Worm (Caenorhabditis elegans): ENCODE results near the gene F58A6.9.

The F58A6.9 gene

DNA sequence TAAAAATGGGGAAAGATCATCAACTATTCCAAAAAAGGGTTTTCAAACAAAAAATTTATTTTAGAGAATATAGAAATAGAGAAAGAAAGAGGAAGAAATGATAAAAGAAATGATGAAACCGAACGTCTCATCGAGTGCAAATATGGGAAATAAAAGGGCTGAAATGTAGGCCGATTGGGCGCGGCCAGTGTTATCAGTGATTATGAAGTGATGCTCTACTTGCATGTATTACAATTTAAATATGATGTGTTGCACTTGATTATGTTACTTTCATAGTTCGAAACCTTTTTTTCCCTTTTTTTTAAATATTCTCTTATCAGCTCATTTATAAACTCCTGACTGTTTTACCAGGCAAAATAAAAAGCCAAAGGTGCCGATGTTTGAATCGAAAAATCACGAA lies 33.1 kb upstream of the F58A6.9 start:
- peak; percentile 85 for TF ChIP-seq nhr-80 (tag; optimal IDR thresholded peaks at IDR 0.05)
- no peak for TF ChIP-seq ZK185.1 (tag; optimal IDR thresholded peaks at IDR 0.05; ENCODE audit: poor library complexity, severe bottlenecking)
- no peak for TF ChIP-seq rpc-1 (optimal IDR thresholded peaks at IDR 0.05)
- TF ChIP-seq rpc-1 (tag; optimal IDR thresholded peaks at IDR 0.05) = no peak
- no peak for TF ChIP-seq ztf-28 (GFP tag; IDR thresholded peaks at IDR 0.05)
- TF ChIP-seq ztf-22 (GFP tag; optimal IDR thresholded peaks at IDR 0.05) = no peak
- TF ChIP-seq lsy-27 (tag; optimal IDR thresholded peaks at IDR 0.05; ENCODE audit: borderline replicate concordance, insufficient read depth) = no peak
- TF ChIP-seq snpc-1.1 (tag; optimal IDR thresholded peaks at IDR 0.05; ENCODE audit: insufficient read depth) = no peak

DNA sequence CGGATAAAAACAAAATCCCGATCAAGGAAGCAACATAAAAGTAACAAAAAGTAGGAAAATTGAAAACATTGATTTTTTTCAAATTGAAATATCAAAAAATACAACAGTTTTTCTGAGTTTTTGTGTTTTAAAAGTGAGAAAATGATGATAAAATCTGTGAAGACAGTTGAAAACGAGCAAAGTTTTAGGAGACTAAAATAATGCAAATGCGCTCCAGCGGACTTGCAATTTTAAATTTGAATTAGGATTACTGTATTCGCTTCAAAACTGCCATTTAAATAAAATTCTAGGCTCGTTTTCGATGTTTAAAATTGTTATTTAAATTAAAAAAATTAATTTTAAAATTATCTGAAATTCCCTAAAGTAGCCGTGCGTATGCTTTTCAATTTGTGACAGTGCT lies 29.3 kb upstream of the F58A6.9 start:
- no peak for TF ChIP-seq nhr-90 (tag; optimal IDR thresholded peaks at IDR 0.05)
- TF ChIP-seq madf-8 (GFP tag; conservative IDR thresholded peaks at IDR 0.05) = no peak
- TF ChIP-seq F33H1.4 (GFP tag; IDR thresholded peaks at IDR 0.05) = no peak
- peak; percentile 57; the same call in 1 of the 2 replicates for TF ChIP-seq mcd-1 (GFP tag; IDR thresholded peaks at IDR 0.05)
- no peak for TF ChIP-seq attf-6 (GFP tag; IDR thresholded peaks at IDR 0.05)
- no peak for TF ChIP-seq F55B11.4 (tag; optimal IDR thresholded peaks at IDR 0.05; ENCODE audit: borderline replicate concordance, insufficient read depth)
- TF ChIP-seq egl-18 (GFP tag; IDR thresholded peaks at IDR 0.05) = no peak
- TF ChIP-seq hmg-20 (GFP tag; IDR thresholded peaks at IDR 0.05) = no peak
- no peak for TF ChIP-seq F57A8.1 (GFP tag; optimal IDR thresholded peaks at IDR 0.05)
- TF ChIP-seq bed-2 (GFP tag; IDR thresholded peaks at IDR 0.05) = no peak
- peak; percentile 80 for TF ChIP-seq lsl-1 (GFP tag; optimal IDR thresholded peaks at IDR 0.05)
- TF ChIP-seq athp-1 (tag; optimal IDR thresholded peaks at IDR 0.05) = no peak
- TF ChIP-seq mxl-1 (tag; optimal IDR thresholded peaks at IDR 0.05) = no peak
- no peak for TF ChIP-seq ztf-3 (GFP tag; optimal IDR thresholded peaks at IDR 0.05)
- TF ChIP-seq F23B12.7 (tag; optimal IDR thresholded peaks at IDR 0.05; ENCODE audit: insufficient read depth) = no peak
- no peak for TF ChIP-seq lag-1 (GFP tag; IDR thresholded peaks at IDR 0.05)
- TF ChIP-seq nhr-80 (tag; optimal IDR thresholded peaks at IDR 0.05) = no peak
- TF ChIP-seq K11D2.4 (GFP tag; IDR thresholded peaks at IDR 0.05) = no peak
- peak; percentile 20 for TF ChIP-seq efl-1 (GFP tag; optimal IDR thresholded peaks at IDR 0.05)
- no peak for TF ChIP-seq ZK185.1 (tag; optimal IDR thresholded peaks at IDR 0.05; ENCODE audit: poor library complexity, severe bottlenecking)
- TF ChIP-seq ztf-18 (tag; optimal IDR thresholded peaks at IDR 0.05) = no peak
- no peak for TF ChIP-seq him-1 (tag; optimal IDR thresholded peaks at IDR 0.05)
- TF ChIP-seq D2030.7 (GFP tag; IDR thresholded peaks at IDR 0.05) = peak; percentile 27; the same call in 1 of the 2 replicates
- TF ChIP-seq lin-35 (GFP tag; optimal IDR thresholded peaks at IDR 0.05) = no peak
- TF ChIP-seq dox-1 (GFP tag; IDR thresholded peaks at IDR 0.05) = no peak
- TF ChIP-seq tbx-9 (tag; optimal IDR thresholded peaks at IDR 0.05; ENCODE audit: borderline replicate concordance) = no peak
- TF ChIP-seq somi-1 (GFP tag; optimal IDR thresholded peaks at IDR 0.05) = no peak
- no peak for TF ChIP-seq sptf-2 (GFP tag; optimal IDR thresholded peaks at IDR 0.05)
- TF ChIP-seq ccch-3 (GFP tag; optimal IDR thresholded peaks at IDR 0.05) = no peak
- no peak for TF ChIP-seq B0035.1 (tag; optimal IDR thresholded peaks at IDR 0.05)

DNA sequence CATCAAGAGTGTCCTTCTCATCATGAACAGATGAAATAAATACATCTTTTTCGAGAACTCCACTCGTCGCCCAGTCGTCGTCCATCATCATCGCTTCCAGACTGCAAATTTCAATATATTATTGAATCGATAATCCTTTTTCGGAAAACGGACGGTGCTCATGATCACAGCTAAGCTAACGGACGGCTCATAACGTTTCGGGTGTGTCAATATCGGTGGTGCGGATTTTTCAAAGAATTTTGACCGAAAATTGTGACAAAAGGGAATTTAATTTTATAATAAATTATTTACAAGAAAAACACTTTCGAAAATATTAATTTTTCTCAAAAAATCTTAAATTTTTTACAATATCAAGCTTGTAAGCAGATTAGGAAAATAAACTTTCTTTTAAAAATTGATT lies 28.8 kb upstream of the F58A6.9 start, which contains the start of gene crh-2:
Gene crh-2, minus strand, starts transcription at position 101 of the 400 bp plus-strand sequence.
- TF ChIP-seq hsf-1 (GFP tag; IDR thresholded peaks at IDR 0.05) = no peak
- no peak for TF ChIP-seq akir-1 (GFP tag; optimal IDR thresholded peaks at IDR 0.05)
